Fruit fly (Drosophila melanogaster): ENCODE results near the gene CG9331.

CG9331 gene

dm6 chr2L:20867381-20867780 lies 44.8 kb downstream of the CG9331 start, which contains the start of gene CG31675:
Gene CG31675, plus strand, starts transcription at chr2L:20867755.
- TF ChIP-seq CG8478 (optimal IDR thresholded peaks at IDR 0.05) (no peak), CTCF (optimal IDR thresholded peaks at IDR 0.05) (no peak)

dm6 chr2L:20868921-20869320 lies 46.3 kb downstream of the CG9331 start:
- TF ChIP-seq CG8478 (optimal IDR thresholded peaks at IDR 0.05): no peak
- TF ChIP-seq CTCF (optimal IDR thresholded peaks at IDR 0.05): no peak

dm6 chr2L:20869804-20870295 lies 47.2 kb downstream of the CG9331 start, which contains the start of gene CG14401:
Gene CG14401, plus strand, starts transcription at chr2L:20869854.
- TF ChIP-seq CG8478 (optimal IDR thresholded peaks at IDR 0.05) (no peak), CTCF (optimal IDR thresholded peaks at IDR 0.05) (no peak)

dm6 chr2L:20874514-20874913 lies 51.9 kb downstream of the CG9331 start:
- TF ChIP-seq CTCF (optimal IDR thresholded peaks at IDR 0.05) (peak in 1 of 2 experiments; percentile 26), CG8478 (optimal IDR thresholded peaks at IDR 0.05) (no peak)

Measured in S2 (cell line).